Fruit fly (Drosophila melanogaster) whole organism, embryonic: ENCODE measurements around the gene Reg-2.

Source experiments
- Antp ChIP-seq: fragments of 200-800 bp; sonication (Bioruptor generic); optimal IDR thresholded peaks from 3 replicates; lab custom pipeline; 2016; ENCODE audit warnings: missing biosample characterization, missing genetic modification characterization
- Bgb ChIP-seq: fragments of 200-800 bp; sonication (Bioruptor generic); IDR thresholded peaks from 2 replicates; pipeline ENCODE4 v1.3.6; 2022; ENCODE audit warnings: missing biosample characterization, missing genetic modification characterization; ENCODE audit not compliant: partially characterized antibody
- CG10565 ChIP-seq: fragments of 200-800 bp; sonication (Bioruptor generic); optimal IDR thresholded peaks from 3 replicates; lab custom pipeline; 2016; ENCODE audit warnings: missing biosample characterization, mild to moderate bottlenecking, missing genetic modification characterization
- CG11456 ChIP-seq: fragments of 200-800 bp; sonication (Bioruptor generic); IDR thresholded peaks from 3 replicates; pipeline ENCODE4 v1.3.6; 2022; ENCODE audit warnings: missing biosample characterization, missing genetic modification characterization
- CG13894 ChIP-seq: fragments of 200-800 bp; sonication (Bioruptor generic); optimal IDR thresholded peaks from 3 replicates; lab custom pipeline; 2018; ENCODE audit warnings: missing biosample characterization, mild to moderate bottlenecking, missing genetic modification characterization, moderate library complexity
- CG16813 ChIP-seq: fragments of 200-800 bp; sonication (Bioruptor generic); IDR thresholded peaks from 3 replicates; pipeline ENCODE4 v1.3.6; 2022; ENCODE audit warnings: missing biosample characterization, missing genetic modification characterization; ENCODE audit not compliant: partially characterized antibody
- CG16815 ChIP-seq: fragments of 200-800 bp; sonication (Bioruptor generic); optimal IDR thresholded peaks from 3 replicates; lab custom pipeline; 2017; ENCODE audit warnings: missing biosample characterization, mild to moderate bottlenecking, missing genetic modification characterization
- CG17359 ChIP-seq: fragments of 200-800 bp; sonication (Bioruptor generic); optimal IDR thresholded peaks from 3 replicates; lab custom pipeline; 2018; ENCODE audit warnings: missing biosample characterization, mild to moderate bottlenecking, missing genetic modification characterization, moderate library complexity
- CG17829 ChIP-seq: fragments of 200-800 bp; optimal IDR thresholded peaks from 2 replicates; lab custom pipeline; 2019; ENCODE audit warnings: missing biosample characterization, mild to moderate bottlenecking, missing genetic modification characterization, moderate library complexity
- CG18619 ChIP-seq: fragments of 200-800 bp; sonication (Bioruptor generic); optimal IDR thresholded peaks from 3 replicates; lab custom pipeline; 2017; ENCODE audit warnings: missing biosample characterization, mild to moderate bottlenecking, missing genetic modification characterization
- CG3163 ChIP-seq: fragments of 200-800 bp; sonication (Bioruptor generic); optimal IDR thresholded peaks from 3 replicates; lab custom pipeline; 2016; ENCODE audit warnings: missing biosample characterization, missing genetic modification characterization
- CG42726 ChIP-seq: fragments of 200-800 bp; sonication (Bioruptor generic); IDR thresholded peaks from 2 replicates; pipeline ENCODE4 v1.3.6; 2022; ENCODE audit warnings: missing biosample characterization, missing genetic modification characterization; ENCODE audit not compliant: partially characterized antibody
- CG43689 ChIP-seq: fragments of 200-800 bp; sonication (Bioruptor generic); IDR thresholded peaks from 2 replicates; pipeline ENCODE4 v1.3.6; 2022; ENCODE audit warnings: missing biosample characterization, missing genetic modification characterization
- CG4730 ChIP-seq: fragments of 200-800 bp; sonication (Bioruptor generic); IDR thresholded peaks from 2 replicates; pipeline ENCODE4 v1.3.6; 2022; ENCODE audit warnings: missing biosample characterization, missing genetic modification characterization
- CG5953 ChIP-seq: fragments of 200-800 bp; sonication (Bioruptor generic); IDR thresholded peaks from 2 replicates; pipeline ENCODE4 v1.3.6; 2022; ENCODE audit warnings: missing biosample characterization, missing genetic modification characterization
- CG6175 ChIP-seq: fragments of 200-800 bp; sonication (Bioruptor generic); IDR thresholded peaks from 3 replicates; pipeline ENCODE4 v1.3.6; 2022; ENCODE audit warnings: missing biosample characterization, missing genetic modification characterization
- CG7745 ChIP-seq: fragments of 200-800 bp; sonication (Bioruptor generic); optimal IDR thresholded peaks from 2 replicates; lab custom pipeline; 2018; ENCODE audit warnings: missing biosample characterization, mild to moderate bottlenecking, missing genetic modification characterization, moderate library complexity
- CG9932 ChIP-seq: fragments of 200-800 bp; sonication (Bioruptor generic); IDR thresholded peaks from 2 replicates; pipeline ENCODE4 v1.3.6; 2022; ENCODE audit warnings: missing biosample characterization, missing genetic modification characterization
- Ets65A ChIP-seq: fragments of 200-800 bp; sonication (Bioruptor generic); peaks from one replicate; lab custom pipeline; 2016; ENCODE audit warnings: missing biosample characterization, missing genetic modification characterization
- Hr39 ChIP-seq: fragments of >200 bp; optimal IDR thresholded peaks from 2 replicates; lab custom pipeline; 2017
- Kr ChIP-seq: fragments of 200-800 bp; sonication (Bioruptor generic); optimal IDR thresholded peaks from 2 replicates; lab custom pipeline; 2017; ENCODE audit warnings: missing biosample characterization, mild to moderate bottlenecking, missing genetic modification characterization
- Mad ChIP-seq: fragments of 200-800 bp; sonication (Bioruptor generic); optimal IDR thresholded peaks from 2 replicates; lab custom pipeline; 2016; ENCODE audit warnings: missing biosample characterization, missing genetic modification characterization
- Oli ChIP-seq: fragments of 200-800 bp; sonication (Bioruptor generic); optimal IDR thresholded peaks from 2 replicates; lab custom pipeline; 2018; ENCODE audit warnings: missing biosample characterization, mild to moderate bottlenecking, missing genetic modification characterization, moderate library complexity
- Rfx ChIP-seq: fragments of 200-800 bp; sonication (Bioruptor generic); IDR thresholded peaks from 2 replicates; pipeline ENCODE4 v1.3.6; 2022; ENCODE audit warnings: missing biosample characterization, missing genetic modification characterization
- Rx ChIP-seq: fragments of 200-800 bp; sonication (Bioruptor generic); IDR thresholded peaks from 2 replicates; pipeline ENCODE4 v1.3.6; 2022; ENCODE audit warnings: missing biosample characterization, missing genetic modification characterization
- Sry-δ ChIP-seq: fragments of 200-800 bp; sonication (Bioruptor generic); optimal IDR thresholded peaks from 2 replicates; lab custom pipeline; 2016; ENCODE audit warnings: missing biosample characterization, missing genetic modification characterization
- TFAM ChIP-seq: fragments of 200-800 bp; sonication (Bioruptor generic); optimal IDR thresholded peaks from 2 replicates; lab custom pipeline; 2017; ENCODE audit warnings: missing biosample characterization, missing genetic modification characterization, inconsistent platforms
- bigmax ChIP-seq: fragments of 200-800 bp; sonication (Bioruptor generic); optimal IDR thresholded peaks from 2 replicates; lab custom pipeline; 2018; ENCODE audit warnings: missing biosample characterization, mild to moderate bottlenecking, missing genetic modification characterization
- cad ChIP-seq: fragments of >200 bp; optimal IDR thresholded peaks from 2 replicates; lab custom pipeline; 2017; ENCODE audit warnings: missing biosample characterization, missing genetic modification characterization
- cas ChIP-seq: fragments of 200-800 bp; sonication (Bioruptor generic); IDR thresholded peaks from 2 replicates; pipeline ENCODE4 v1.3.6; 2022; ENCODE audit warnings: missing biosample characterization, missing genetic modification characterization
- dati ChIP-seq: fragments of 200-800 bp; sonication (Bioruptor generic); IDR thresholded peaks from 2 replicates; pipeline ENCODE4 v1.3.6; 2022; ENCODE audit warnings: missing biosample characterization, missing genetic modification characterization
- eyg ChIP-seq: fragments of 200-800 bp; sonication (Bioruptor generic); optimal IDR thresholded peaks from 3 replicates; lab custom pipeline; 2016; ENCODE audit warnings: missing biosample characterization, missing genetic modification characterization
- fd96Cb ChIP-seq: fragments of 200-800 bp; sonication (Bioruptor generic); optimal IDR thresholded peaks from 2 replicates; lab custom pipeline; 2018; ENCODE audit warnings: missing biosample characterization, mild to moderate bottlenecking, missing genetic modification characterization, moderate library complexity
- hth ChIP-seq: fragments of >200 bp; optimal IDR thresholded peaks from 2 replicates; lab custom pipeline; 2017; ENCODE audit warnings: inconsistent platforms
- ken ChIP-seq: fragments of 200-800 bp; sonication (Bioruptor generic); IDR thresholded peaks from 3 replicates; pipeline ENCODE4 v1.3.6; 2022; ENCODE audit warnings: missing biosample characterization, missing genetic modification characterization
- luna ChIP-seq: fragments of 200-800 bp; sonication (Bioruptor generic); optimal IDR thresholded peaks from 2 replicates; lab custom pipeline; 2016; ENCODE audit warnings: missing biosample characterization, missing genetic modification characterization
- nerfin-2 ChIP-seq: fragments of 200-800 bp; sonication (Bioruptor generic); IDR thresholded peaks from 2 replicates; pipeline ENCODE4 v1.3.6; 2022; ENCODE audit warnings: missing biosample characterization, missing genetic modification characterization; ENCODE audit not compliant: partially characterized antibody
- oc ChIP-seq: fragments of 200-800 bp; sonication (Bioruptor generic); optimal IDR thresholded peaks from 2 replicates; lab custom pipeline; 2018; ENCODE audit warnings: missing biosample characterization, mild to moderate bottlenecking, missing genetic modification characterization, moderate library complexity
- onecut ChIP-seq: fragments of 200-800 bp; sonication (Bioruptor generic); IDR thresholded peaks from 2 replicates; pipeline ENCODE4 v1.3.6; 2022; ENCODE audit warnings: missing biosample characterization, missing genetic modification characterization
- otp ChIP-seq: fragments of 200-800 bp; sonication (Bioruptor generic); IDR thresholded peaks from 3 replicates; pipeline ENCODE4, ENCODE4 v1.3.6; 2022; ENCODE audit warnings: missing biosample characterization, missing genetic modification characterization
- ranshi ChIP-seq: fragments of 200-800 bp; sonication (Bioruptor generic); IDR thresholded peaks from 2 replicates; pipeline ENCODE4 v1.3.6; 2022; ENCODE audit warnings: missing biosample characterization, missing genetic modification characterization
- run ChIP-seq: fragments of 200-800 bp; sonication (Bioruptor generic); optimal IDR thresholded peaks from 3 replicates; lab custom pipeline; 2018; ENCODE audit warnings: missing biosample characterization, mild to moderate bottlenecking, missing genetic modification characterization
- sisA ChIP-seq: fragments of 200-800 bp; sonication (Bioruptor generic); IDR thresholded peaks from 2 replicates; pipeline ENCODE4 v1.3.6; 2022; ENCODE audit warnings: missing biosample characterization, missing genetic modification characterization
- slou ChIP-seq: fragments of 200-800 bp; sonication (Bioruptor generic); optimal IDR thresholded peaks from 3 replicates; lab custom pipeline; 2016; ENCODE audit warnings: missing biosample characterization, missing genetic modification characterization
- ssp ChIP-seq: fragments of 200-800 bp; sonication (Bioruptor generic); IDR thresholded peaks from 2 replicates; pipeline ENCODE4 v1.3.6; 2022; ENCODE audit warnings: missing biosample characterization, missing genetic modification characterization
- tap ChIP-seq: fragments of 200-800 bp; optimal IDR thresholded peaks from 3 replicates; lab custom pipeline; 2019; ENCODE audit warnings: missing biosample characterization, mild to moderate bottlenecking, missing genetic modification characterization, moderate library complexity
- tio ChIP-seq: fragments of 200-800 bp; sonication (Bioruptor generic); optimal IDR thresholded peaks from 2 replicates; lab custom pipeline; 2017; ENCODE audit warnings: missing biosample characterization, missing genetic modification characterization, inconsistent platforms
- unc-4 ChIP-seq: fragments of 200-800 bp; sonication (Bioruptor generic); IDR thresholded peaks from 2 replicates; pipeline ENCODE4 v1.3.6; 2022; ENCODE audit warnings: missing biosample characterization, missing genetic modification characterization; ENCODE audit not compliant: partially characterized antibody
- usp ChIP-seq: fragments of >200 bp; optimal IDR thresholded peaks from 2 replicates; lab custom pipeline; 2017; ENCODE audit warnings: missing biosample characterization, missing genetic modification characterization
- wek ChIP-seq: fragments of 200-800 bp; sonication (Bioruptor generic); optimal IDR thresholded peaks from 3 replicates; lab custom pipeline; 2018; ENCODE audit warnings: missing biosample characterization, mild to moderate bottlenecking, missing genetic modification characterization, moderate library complexity
- z ChIP-seq: fragments of 200-800 bp; sonication (Bioruptor generic); IDR thresholded peaks from 3 replicates; pipeline ENCODE4 v1.3.6; 2022; ENCODE audit warnings: missing biosample characterization, missing genetic modification characterization

Reg-2 gene

dm6 chr3L:634319-635015, 28.1 kb upstream of the Reg-2 start (continued):
- TF ChIP-seq Mad (GFP tag; lab: Kevin White, UChicago) (peak; percentile 82), nerfin-2 (GFP tag; lab: Robert Waterston, UW) (no peak), tio (GFP tag; lab: Kevin White, UChicago) (peak; percentile 91), CG42726 (GFP tag; lab: Robert Waterston, UW) (no peak), Hr39 (lab: Kevin White, UChicago) (no peak), CG13894 (tag; lab: Kevin White, UChicago) (no peak), cad (GFP tag; lab: Kevin White, UChicago) (no peak), cas (GFP tag; lab: Robert Waterston, UW) (no peak), usp (GFP tag; lab: Kevin White, UChicago) (no peak), CG5953 (peak; percentile 92), luna (GFP tag; lab: Kevin White, UChicago) (no peak), wek (peak; percentile 73), Rfx (GFP tag; lab: Robert Waterston, UW) (peak; percentile 65), fd96Cb (tag; lab: Kevin White, UChicago) (peak; percentile 94), sisA (GFP tag; lab: Robert Waterston, UW) (peak; percentile 93), Sry-δ (peak; percentile 59), CG7745 (peak; percentile 71), Oli (tag; lab: Kevin White, UChicago) (peak; percentile 94), tap (tag; lab: Kevin White, UChicago) (peak; percentile 91), Bgb (GFP tag; lab: Robert Waterston, UW) (no peak), slou (GFP tag; lab: Kevin White, UChicago) (peak; percentile 40), bigmax (GFP tag; lab: Kevin White, UChicago) (no peak), dati (GFP tag; lab: Robert Waterston, UW) (peak; percentile 90), CG43689 (GFP tag; lab: Robert Waterston, UW) (peak; percentile 79), CG18619 (GFP tag; lab: Kevin White, UChicago) (peak; percentile 84), hth (lab: Kevin White, UChicago) (no peak), Kr (GFP tag; lab: Kevin White, UChicago) (no peak), TFAM (GFP tag; lab: Kevin White, UChicago) (peak; percentile 84), otp (GFP tag; lab: Robert Waterston, UW) (peak; percentile 95), CG16813 (GFP tag; lab: Robert Waterston, UW) (no peak), onecut (peak; percentile 88), CG17359 (tag; lab: Kevin White, UChicago) (peak; percentile 90), CG6175 (GFP tag; lab: Robert Waterston, UW) (peak; percentile 75; the same call in 2 of the 3 replicates), ssp (GFP tag; lab: Robert Waterston, UW) (peak; percentile 81), Ets65A (GFP tag; lab: Kevin White, UChicago) (peak; percentile 99), CG11456 (peak; percentile 83), CG10565 (GFP tag; lab: Kevin White, UChicago) (peak; percentile 70), ranshi (GFP tag; lab: Robert Waterston, UW) (peak; percentile 82), eyg (peak; percentile 80), run (peak; percentile 61), ken (GFP tag; lab: Robert Waterston, UW) (peak; percentile 94), CG9932 (GFP tag; lab: Robert Waterston, UW) (peak; percentile 43), Antp (GFP tag; lab: Kevin White, UChicago) (peak; percentile 93), CG16815 (GFP tag; lab: Kevin White, UChicago) (peak; percentile 88), oc (tag; lab: Kevin White, UChicago) (peak; percentile 91), unc-4 (GFP tag; lab: Robert Waterston, UW) (no peak), z (0 out of 3 replicates have a peak, but pooled peaks have one; percentile 7), CG17829 (tag; lab: Kevin White, UChicago) (peak; percentile 96), CG4730 (GFP tag; lab: Robert Waterston, UW) (peak; percentile 86), Rx (GFP tag; lab: Robert Waterston, UW) (peak; percentile 91), CG3163 (GFP tag; lab: Kevin White, UChicago) (peak; percentile 77)
